Worm (Caenorhabditis elegans) whole organism, L1 larva: Measurements from ENCODE around the gene ced-2.

ENCODE experiments used
- C04F5.9 ChIP-seq: sonication (generic microtip); optimal IDR thresholded peaks from 2 replicates; lab custom pipeline; 2016; ENCODE audit warnings: missing genetic modification characterization, missing compliant biosample characterization
- F16B12.6 ChIP-seq: fragments of 150-350 bp; optimal IDR thresholded peaks from 2 replicates; lab custom pipeline; 2014; ENCODE audit warnings: missing biosample characterization, missing genetic modification characterization
- Y116A8C.19 ChIP-seq: sonication (generic microtip); optimal IDR thresholded peaks from 2 replicates; lab custom pipeline; 2016; ENCODE audit warnings: missing compliant biosample characterization, missing genetic modification characterization, borderline replicate concordance
- aly-2 ChIP-seq: fragments of 150-350 bp; optimal IDR thresholded peaks from 2 replicates; lab custom pipeline; 2014; ENCODE audit warnings: missing biosample characterization, missing genetic modification characterization
- ama-1 ChIP-seq: fragments of 150-350 bp; optimal IDR thresholded peaks from 2 replicates; lab custom pipeline; 2014
- blmp-1 ChIP-seq: fragments of 150-350 bp; optimal IDR thresholded peaks from 2 replicates; lab custom pipeline; 2014; ENCODE audit warnings: missing biosample characterization, missing genetic modification characterization
- ceh-8 ChIP-seq: fragments of 200-800 bp; sonication (Bioruptor generic); optimal IDR thresholded peaks from 2 replicates; lab custom pipeline; 2018; ENCODE audit warnings: mild to moderate bottlenecking, missing genetic modification characterization, moderate library complexity, missing compliant biosample characterization
- ceh-82 ChIP-seq, 3 experiments: fragments of 150-350 bp in 1 of 3; sonication (generic microtip) in 2 of 3; optimal IDR thresholded peaks; 2 replicates each; lab custom pipeline; 2014 to 2017; ENCODE audit warnings: missing biosample characterization in 3 of 3, missing genetic modification characterization in 3 of 3
- ceh-90 ChIP-seq: sonication (generic microtip); optimal IDR thresholded peaks from 2 replicates; lab custom pipeline; 2016; ENCODE audit warnings: missing genetic modification characterization, missing compliant biosample characterization
- ces-1 ChIP-seq: fragments of 150-350 bp; optimal IDR thresholded peaks from 2 replicates; lab custom pipeline; 2014; ENCODE audit warnings: missing biosample characterization, missing genetic modification reagents, missing genetic modification characterization
- dpl-1 ChIP-seq, 3 experiments: fragments of 150-350 bp in 2 of 3; sonication (generic microtip) in 1 of 3; optimal IDR thresholded peaks; 2 replicates each; lab custom pipeline; 2014 to 2017; ENCODE audit warnings: missing biosample characterization in 3 of 3, missing genetic modification characterization in 3 of 3, missing genetic modification reagents in 3 of 3
- efl-1 ChIP-seq, 4 experiments: fragments of 150-350 bp; optimal IDR thresholded peaks in 3 of 4; peaks in 1 of 4; 1 replicate in 1 of 4; 2 replicates in 3 of 4; lab custom pipeline; 2014; ENCODE audit warnings: missing biosample characterization in 2 of 4, missing genetic modification characterization in 2 of 4, missing genetic modification reagents in 2 of 4
- elt-2 ChIP-seq: sonication (generic microtip); optimal IDR thresholded peaks from 2 replicates; lab custom pipeline; 2016; ENCODE audit warnings: missing genetic modification characterization, mild to moderate bottlenecking, inconsistent platforms, missing compliant biosample characterization, missing genetic modification reagents
- fkh-10 ChIP-seq: sonication (generic microtip); optimal IDR thresholded peaks from 2 replicates; lab custom pipeline; 2017; ENCODE audit warnings: missing biosample characterization, missing genetic modification reagents, missing genetic modification characterization
- grh-1 ChIP-seq: fragments of 200-800 bp; sonication (Bioruptor generic); IDR thresholded peaks from 2 replicates; pipeline ENCODE4 v1.3.6; 2022; ENCODE audit warnings: missing genetic modification reagents, missing genetic modification characterization, missing compliant biosample characterization
- hlh-17 ChIP-seq: fragments of 200-800 bp; sonication (Bioruptor generic); optimal IDR thresholded peaks from 2 replicates; lab custom pipeline; 2018; ENCODE audit warnings: missing genetic modification characterization, mild to moderate bottlenecking, missing compliant biosample characterization, moderate library complexity, borderline replicate concordance
- hpl-2 ChIP-seq: fragments of 150-350 bp; optimal IDR thresholded peaks from 2 replicates; lab custom pipeline; 2014; ENCODE audit warnings: missing biosample characterization, missing genetic modification reagents, missing genetic modification characterization
- jun-1 ChIP-seq: fragments of 150-350 bp; optimal IDR thresholded peaks from 2 replicates; lab custom pipeline; 2014; ENCODE audit warnings: missing biosample characterization, missing genetic modification reagents, missing genetic modification characterization
- lin-13 ChIP-seq: fragments of 150-350 bp; optimal IDR thresholded peaks from 2 replicates; lab custom pipeline; 2014; ENCODE audit warnings: missing biosample characterization, missing genetic modification reagents, missing genetic modification characterization
- lir-3 ChIP-seq: sonication (generic microtip); optimal IDR thresholded peaks from 2 replicates; lab custom pipeline; 2016; ENCODE audit warnings: mild to moderate bottlenecking, missing genetic modification characterization, moderate library complexity, missing compliant biosample characterization; ENCODE audit not compliant: poor library complexity
- nhr-11 ChIP-seq: fragments of 150-350 bp; optimal IDR thresholded peaks from 2 replicates; lab custom pipeline; 2014; ENCODE audit warnings: missing biosample characterization, missing genetic modification characterization
- nhr-20 ChIP-seq: sonication (generic microtip); optimal IDR thresholded peaks from 2 replicates; lab custom pipeline; 2016; ENCODE audit warnings: mild to moderate bottlenecking, missing genetic modification characterization, missing compliant biosample characterization
- nhr-77 ChIP-seq: fragments of 150-350 bp; optimal IDR thresholded peaks from 2 replicates; lab custom pipeline; 2014; ENCODE audit warnings: missing biosample characterization, missing genetic modification characterization
- nhr-84 ChIP-seq: sonication (generic microtip); optimal IDR thresholded peaks from 2 replicates; lab custom pipeline; 2017; ENCODE audit warnings: missing biosample characterization, missing genetic modification characterization
- nhr-85 ChIP-seq: sonication (generic microtip); peaks from one replicate; lab custom pipeline; 2016; ENCODE audit warnings: missing genetic modification characterization, inconsistent platforms, missing compliant biosample characterization
- pag-3 ChIP-seq: sonication (generic microtip); optimal IDR thresholded peaks from 2 replicates; lab custom pipeline; 2017; ENCODE audit warnings: missing genetic modification characterization, mild to moderate bottlenecking, missing compliant biosample characterization, antibody characterized with exemption, borderline replicate concordance; ENCODE audit not compliant: insufficient read depth
- pax-3 ChIP-seq: fragments of 200-800 bp; sonication (Bioruptor generic); optimal IDR thresholded peaks from 2 replicates; lab custom pipeline; 2018; ENCODE audit warnings: mild to moderate bottlenecking, missing genetic modification characterization, moderate library complexity, missing compliant biosample characterization
- rnt-1 ChIP-seq: sonication (generic microtip); optimal IDR thresholded peaks from 2 replicates; lab custom pipeline; 2016; ENCODE audit warnings: mild to moderate bottlenecking, missing genetic modification characterization, moderate library complexity, missing compliant biosample characterization
- unc-30 ChIP-seq: sonication (generic microtip); optimal IDR thresholded peaks from 2 replicates; lab custom pipeline; 2017; ENCODE audit warnings: missing biosample characterization, missing genetic modification characterization
- unc-86 ChIP-seq: sonication (generic microtip); optimal IDR thresholded peaks from 2 replicates; lab custom pipeline; 2016; ENCODE audit warnings: missing genetic modification characterization, missing compliant biosample characterization
- zip-4 ChIP-seq: fragments of 200-800 bp; sonication (Bioruptor generic); optimal IDR thresholded peaks from 2 replicates; lab custom pipeline; 2018; ENCODE audit warnings: mild to moderate bottlenecking, missing genetic modification characterization, moderate library complexity, missing compliant biosample characterization
- ztf-11 ChIP-seq, 2 experiments: sonication (generic microtip); optimal IDR thresholded peaks; 2 replicates each; lab custom pipeline; 2016 to 2017; ENCODE audit warnings: missing genetic modification characterization in 2 of 2, missing biosample characterization in 1 of 2, missing compliant biosample characterization in 1 of 2
- ztf-4 ChIP-seq: fragments of 150-350 bp; optimal IDR thresholded peaks from 2 replicates; lab custom pipeline; 2014; ENCODE audit warnings: missing biosample characterization, missing genetic modification characterization

Gene ced-2

ce11 chrIV:1548457-1548861 is 48.7 kb upstream of the ced-2 start, which contains the start of gene col-107 (continued):
- TF ChIP-seq pag-3 (tag; lab: Kevin White, UChicago): no peak
- no peak for TF ChIP-seq Y116A8C.19 (tag; lab: Kevin White, UChicago)
- TF ChIP-seq unc-30 (tag; lab: Kevin White, UChicago): no peak
- no peak for TF ChIP-seq grh-1 (GFP tag; lab: Robert Waterston, UW)
- no peak for TF ChIP-seq ceh-90 (tag; lab: Kevin White, UChicago)
- TF ChIP-seq nhr-84 (tag; lab: Kevin White, UChicago): no peak
- peak; percentile 6 for TF ChIP-seq ztf-4 (tag; lab: Kevin White, UChicago)

ce11 chrIV:1549095-1550093 is 47.7 kb upstream of the ced-2 start:
- TF ChIP-seq nhr-11: no peak
- no peak for TF ChIP-seq hlh-17 (GFP tag; lab: Kevin White, UChicago)
- TF ChIP-seq grh-1 (GFP tag; lab: Robert Waterston, UW): no peak
- TF ChIP-seq ama-1 (lab: Kevin White, UChicago): peak; percentile 82
- no peak for TF ChIP-seq F16B12.6 (tag; lab: Kevin White, UChicago)
- TF ChIP-seq blmp-1 (tag; lab: Kevin White, UChicago): no peak
- no peak for TF ChIP-seq nhr-77 (tag; lab: Kevin White, UChicago)
- peak; percentile 72 for TF ChIP-seq ceh-8 (GFP tag; lab: Kevin White, UChicago)
- no peak for TF ChIP-seq jun-1
- TF ChIP-seq nhr-85 (tag; lab: Kevin White, UChicago): peak; percentile 71
- no peak for TF ChIP-seq zip-4 (GFP tag; lab: Kevin White, UChicago)
- no peak for TF ChIP-seq nhr-20 (tag; lab: Kevin White, UChicago)
- TF ChIP-seq ceh-90 (tag; lab: Kevin White, UChicago): no peak
- TF ChIP-seq rnt-1: peak; percentile 2
- TF ChIP-seq unc-86: no peak

ce11 chrIV:1550131-1550530 is 47.0 kb upstream of the ced-2 start, which contains the start of gene C34H4.5:
TSS of gene C34H4.5 (minus strand) at chrIV:1550231.
- no peak for TF ChIP-seq nhr-84 (tag; lab: Kevin White, UChicago)
- TF ChIP-seq fkh-10: no peak
- no peak for TF ChIP-seq efl-1 (optimal IDR thresholded peaks at IDR 0.05; lab: Kevin White, UChicago)
- no peak for TF ChIP-seq efl-1 (GFP tag; optimal IDR thresholded peaks at IDR 0.05 in 1 of 2; lab: Kevin White, UChicago)
- TF ChIP-seq nhr-77 (tag; lab: Kevin White, UChicago): no peak
- no peak for TF ChIP-seq ztf-11 (tag; optimal IDR thresholded peaks at IDR 0.05; lab: Kevin White, UChicago)
- no peak for TF ChIP-seq hpl-2 (GFP tag; lab: Kevin White, UChicago)
- TF ChIP-seq aly-2: no peak
- TF ChIP-seq lir-3 (tag; lab: Kevin White, UChicago): no peak
- no peak for TF ChIP-seq ceh-82 (tag; optimal IDR thresholded peaks at IDR 0.05; lab: Kevin White, UChicago)
- no peak for TF ChIP-seq elt-2 (tag; lab: Kevin White, UChicago)
- no peak for TF ChIP-seq C04F5.9 (tag; lab: Kevin White, UChicago)
- TF ChIP-seq nhr-20 (tag; lab: Kevin White, UChicago): no peak
- no peak for TF ChIP-seq ces-1 (GFP tag; lab: Kevin White, UChicago)
- no peak for TF ChIP-seq ceh-90 (tag; lab: Kevin White, UChicago)
- TF ChIP-seq pax-3 (tag; lab: Kevin White, UChicago): no peak
- TF ChIP-seq lin-13 (GFP tag; lab: Kevin White, UChicago): no peak
- no peak for TF ChIP-seq dpl-1 (GFP tag; optimal IDR thresholded peaks at IDR 0.05; lab: Kevin White, UChicago)
- TF ChIP-seq, all 84 proteins: peak for 0
